Worm (Caenorhabditis elegans) whole organism, late embryonic: ENCODE results near the gene icd-1.

Experiments
- K02D7.2 ChIP-seq: sonication (generic microtip); optimal IDR thresholded peaks from 2 replicates; lab custom pipeline; 2017; ENCODE audit warnings: mild to moderate bottlenecking, missing genetic modification characterization, missing compliant biosample characterization
- T23F11.4 ChIP-seq: fragments of 200-800 bp; sonication (Bioruptor generic); optimal IDR thresholded peaks from 2 replicates; lab custom pipeline; 2018; ENCODE audit warnings: mild to moderate bottlenecking, missing genetic modification characterization, missing compliant biosample characterization
- ama-1 ChIP-seq: fragments of 150-350 bp; optimal IDR thresholded peaks from 2 replicates; lab custom pipeline; 2014
- ceh-19 ChIP-seq: fragments of 200-800 bp; sonication (Bioruptor generic); optimal IDR thresholded peaks from 2 replicates; lab custom pipeline; 2018; ENCODE audit warnings: mild to moderate bottlenecking, missing genetic modification characterization, missing compliant biosample characterization
- ceh-2 ChIP-seq: sonication (generic microtip); optimal IDR thresholded peaks from 2 replicates; lab custom pipeline; 2016; ENCODE audit warnings: missing genotype, missing genetic modification characterization, missing compliant biosample characterization
- elt-2 ChIP-seq: sonication (generic microtip); optimal IDR thresholded peaks from 2 replicates; lab custom pipeline; 2016; ENCODE audit warnings: missing genetic modification reagents, missing genetic modification characterization, missing compliant biosample characterization
- fkh-10 ChIP-seq: fragments of 150-350 bp; optimal IDR thresholded peaks from 2 replicates; lab custom pipeline; 2014; ENCODE audit warnings: missing biosample characterization, missing genetic modification reagents, missing genetic modification characterization
- hlh-15 ChIP-seq: sonication (generic microtip); optimal IDR thresholded peaks from 2 replicates; lab custom pipeline; 2016; ENCODE audit warnings: missing genetic modification characterization, missing compliant biosample characterization
- nfya-1 ChIP-seq: sonication (generic microtip); optimal IDR thresholded peaks from 2 replicates; lab custom pipeline; 2017; ENCODE audit warnings: missing genetic modification characterization, mild to moderate bottlenecking, missing compliant biosample characterization, antibody characterized with exemption, moderate library complexity
- pag-3 ChIP-seq: sonication (generic microtip); optimal IDR thresholded peaks from 2 replicates; lab custom pipeline; 2016; ENCODE audit warnings: missing compliant biosample characterization, missing genetic modification characterization, borderline replicate concordance
- pha-4 ChIP-seq: fragments of 150-350 bp; optimal IDR thresholded peaks from 2 replicates; lab custom pipeline; 2018; ENCODE audit warnings: missing biosample characterization, missing genetic modification reagents, missing genetic modification characterization
- pqm-1 ChIP-seq: sonication (generic microtip); optimal IDR thresholded peaks from 2 replicates; lab custom pipeline; 2016; ENCODE audit warnings: missing genetic modification characterization, missing compliant biosample characterization
- sdc-2 ChIP-seq: sonication (generic microtip); optimal IDR thresholded peaks from 2 replicates; lab custom pipeline; 2016; ENCODE audit warnings: missing genotype, missing genetic modification characterization, missing compliant biosample characterization

DNA sequence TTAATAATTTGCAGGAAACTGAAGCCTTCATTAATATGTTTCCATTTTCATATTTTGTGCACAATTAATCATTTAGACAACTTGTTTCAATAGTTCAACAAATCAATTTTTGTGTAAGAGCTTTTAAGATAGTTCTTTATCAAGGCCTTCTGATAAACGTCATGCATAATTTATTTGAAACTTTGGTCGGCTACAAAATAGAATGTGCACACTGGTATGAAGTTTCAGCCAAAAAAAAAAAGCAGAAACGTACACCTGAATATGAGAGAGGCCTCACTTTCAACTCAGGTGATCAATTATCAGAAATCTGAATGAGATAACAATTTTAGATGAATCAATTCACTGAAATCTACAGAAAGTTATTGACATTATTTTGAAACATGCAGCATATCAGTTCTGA is 26.0 kb upstream of the icd-1 start:
- no peak for TF ChIP-seq T23F11.4
- no peak for TF ChIP-seq ceh-2
- no peak for TF ChIP-seq K02D7.2
- no peak for TF ChIP-seq pqm-1 (tag; lab: Kevin White, UChicago)
- TF ChIP-seq pha-4 = no peak
- no peak for TF ChIP-seq ceh-19
- no peak for TF ChIP-seq sdc-2 (tag; lab: Kevin White, UChicago)
- no peak for TF ChIP-seq pag-3 (tag; lab: Kevin White, UChicago)
- TF ChIP-seq nfya-1 (tag; lab: Kevin White, UChicago) = no peak
- no peak for TF ChIP-seq ama-1
- TF ChIP-seq elt-2 (tag; lab: Kevin White, UChicago) = no peak
- no peak for TF ChIP-seq fkh-10 (GFP tag; lab: Kevin White, UChicago)
- no peak for TF ChIP-seq hlh-15 (tag; lab: Kevin White, UChicago)
